Fruit fly (Drosophila melanogaster) whole organism, embryonic: ENCODE measurements around the gene CG14439.

Experiments
- Blimp-1 ChIP-seq: fragments of 200-800 bp; sonication (Bioruptor generic); optimal IDR thresholded peaks from 3 replicates; lab custom pipeline; 2018; ENCODE audit warnings: missing biosample characterization, missing genetic modification characterization, mild to moderate bottlenecking, moderate library complexity, missing genetic modification reagents
- CG10321 ChIP-seq: fragments of 200-800 bp; sonication (Bioruptor generic); IDR thresholded peaks from 2 replicates; pipeline ENCODE4 v1.3.6; 2022; ENCODE audit warnings: missing biosample characterization, missing genetic modification characterization
- CG11504 ChIP-seq: fragments of 200-800 bp; sonication (Bioruptor generic); optimal IDR thresholded peaks from 3 replicates; lab custom pipeline; 2019; ENCODE audit warnings: missing biosample characterization, mild to moderate bottlenecking, missing genetic modification characterization, moderate library complexity
- CG13296 ChIP-seq: fragments of 200-800 bp; sonication (Bioruptor generic); optimal IDR thresholded peaks from 3 replicates; lab custom pipeline; 2018; ENCODE audit warnings: missing biosample characterization, mild to moderate bottlenecking, missing genetic modification characterization
- CG13424 ChIP-seq: fragments of 200-800 bp; sonication (Bioruptor generic); optimal IDR thresholded peaks from 2 replicates; lab custom pipeline; 2019; ENCODE audit warnings: missing biosample characterization, mild to moderate bottlenecking, missing genetic modification characterization, moderate library complexity
- CG13624 ChIP-seq: fragments of 200-800 bp; sonication (Bioruptor generic); optimal IDR thresholded peaks from 2 replicates; lab custom pipeline; 2016; ENCODE audit warnings: missing biosample characterization, missing genetic modification characterization
- CG14965 ChIP-seq: fragments of 200-800 bp; sonication (Bioruptor generic); optimal IDR thresholded peaks from 2 replicates; lab custom pipeline; 2016; ENCODE audit warnings: missing biosample characterization, missing genetic modification characterization, borderline replicate concordance
- CG15514 ChIP-seq: fragments of 200-800 bp; sonication (Bioruptor generic); optimal IDR thresholded peaks from 3 replicates; lab custom pipeline; 2017; ENCODE audit warnings: missing biosample characterization, missing genetic modification characterization, mild to moderate bottlenecking, moderate library complexity, missing genetic modification reagents
- CG1603 ChIP-seq: fragments of 200-800 bp; sonication (Bioruptor generic); optimal IDR thresholded peaks from 2 replicates; lab custom pipeline; 2019; ENCODE audit warnings: missing biosample characterization, mild to moderate bottlenecking, missing genetic modification characterization, moderate library complexity
- CG17361 ChIP-seq: fragments of 200-800 bp; sonication (Bioruptor generic); IDR thresholded peaks from 3 replicates; pipeline ENCODE4 v1.3.6; 2022; ENCODE audit warnings: missing biosample characterization, missing genetic modification characterization
- CG2875 ChIP-seq: fragments of 200-800 bp; sonication (Bioruptor generic); optimal IDR thresholded peaks from 2 replicates; lab custom pipeline; 2017; ENCODE audit warnings: missing biosample characterization, mild to moderate bottlenecking, missing genetic modification characterization, missing genetic modification reagents
- CG31224 ChIP-seq: fragments of 200-800 bp; sonication (Bioruptor generic); IDR thresholded peaks from 2 replicates; pipeline ENCODE4 v1.3.6; 2022; ENCODE audit warnings: missing biosample characterization, missing genetic modification characterization
- CG3281 ChIP-seq: fragments of 200-800 bp; sonication (Bioruptor generic); optimal IDR thresholded peaks from 3 replicates; lab custom pipeline; 2017; ENCODE audit warnings: missing biosample characterization, mild to moderate bottlenecking, missing genetic modification characterization
- CG3838 ChIP-seq: fragments of 200-800 bp; sonication (Bioruptor generic); optimal IDR thresholded peaks from 3 replicates; lab custom pipeline; 2016; ENCODE audit warnings: missing biosample characterization, missing genetic modification characterization
- CG4707 ChIP-seq: fragments of 200-800 bp; sonication (Bioruptor generic); optimal IDR thresholded peaks from 2 replicates; lab custom pipeline; 2018; ENCODE audit warnings: missing biosample characterization, mild to moderate bottlenecking, missing genetic modification characterization, moderate library complexity
- CG7556 ChIP-seq: fragments of 200-800 bp; sonication (Bioruptor generic); optimal IDR thresholded peaks from 2 replicates; lab custom pipeline; 2017; ENCODE audit warnings: missing biosample characterization, mild to moderate bottlenecking, missing genetic modification characterization
- CG7786 ChIP-seq: fragments of 200-800 bp; sonication (Bioruptor generic); optimal IDR thresholded peaks from 2 replicates; lab custom pipeline; 2016; ENCODE audit warnings: missing biosample characterization, missing genetic modification characterization
- CG7928 ChIP-seq: fragments of 200-800 bp; sonication (Bioruptor generic); optimal IDR thresholded peaks from 2 replicates; lab custom pipeline; 2017; ENCODE audit warnings: missing biosample characterization, mild to moderate bottlenecking, missing genetic modification characterization
- CrebB ChIP-seq: fragments of 200-800 bp; sonication (Bioruptor generic); optimal IDR thresholded peaks from 3 replicates; lab custom pipeline; 2018; ENCODE audit warnings: missing biosample characterization, mild to moderate bottlenecking, missing genetic modification characterization
- Dip2 ChIP-seq: fragments of 200-800 bp; sonication (Bioruptor generic); IDR thresholded peaks from 2 replicates; pipeline ENCODE4 v1.3.6; 2022; ENCODE audit warnings: missing biosample characterization, missing genetic modification characterization
- Dll ChIP-seq: fragments of 200-800 bp; sonication (Bioruptor generic); IDR thresholded peaks from 4 replicates; pipeline ENCODE4 v1.3.6; 2022; ENCODE audit warnings: missing biosample characterization, missing genetic modification characterization; ENCODE audit not compliant: partially characterized antibody
- Elba2 ChIP-seq: fragments of 200-800 bp; sonication (Bioruptor generic); optimal IDR thresholded peaks from 3 replicates; lab custom pipeline; 2016; ENCODE audit warnings: missing biosample characterization, missing genetic modification characterization
- Hr51 ChIP-seq, 2 experiments: fragments of 200-800 bp; sonication (Bioruptor generic); optimal IDR thresholded peaks; 2 replicates in 1 of 2; 3 replicates in 1 of 2; lab custom pipeline; 2016 to 2018; ENCODE audit warnings: missing biosample characterization in 2 of 2, missing genetic modification characterization in 2 of 2, mild to moderate bottlenecking in 1 of 2, moderate library complexity in 1 of 2
- Kr ChIP-seq: fragments of 200-800 bp; sonication (Bioruptor generic); optimal IDR thresholded peaks from 2 replicates; lab custom pipeline; 2017; ENCODE audit warnings: missing biosample characterization, mild to moderate bottlenecking, missing genetic modification characterization
- MESR4 ChIP-seq: fragments of 200-800 bp; sonication (Bioruptor generic); optimal IDR thresholded peaks from 2 replicates; lab custom pipeline; 2018; ENCODE audit warnings: missing biosample characterization, mild to moderate bottlenecking, missing genetic modification characterization, moderate library complexity
- Med ChIP-seq: fragments of 200-800 bp; sonication (Bioruptor generic); peaks from one replicate; lab custom pipeline; 2016; ENCODE audit warnings: missing biosample characterization, missing genetic modification characterization, mild to moderate bottlenecking, inconsistent platforms, moderate library complexity
- Pdp1 ChIP-seq, 2 experiments: fragments of 200-800 bp; sonication (Bioruptor generic); optimal IDR thresholded peaks; 3 replicates each; lab custom pipeline; 2016; ENCODE audit warnings: missing biosample characterization in 2 of 2, missing genetic modification characterization in 2 of 2, mild to moderate bottlenecking in 1 of 2, moderate library complexity in 1 of 2
- Sry-δ ChIP-seq: fragments of 200-800 bp; sonication (Bioruptor generic); optimal IDR thresholded peaks from 2 replicates; lab custom pipeline; 2016; ENCODE audit warnings: missing biosample characterization, missing genetic modification characterization
- Stat92E ChIP-seq, 3 experiments: fragments of >200 bp in 2 of 3; fragments of 200-800 bp in 1 of 3; sonication (Bioruptor generic) in 1 of 3; optimal IDR thresholded peaks; 2 replicates each; lab custom pipeline; 2017 to 2019; ENCODE audit warnings: missing biosample characterization in 3 of 3, missing genetic modification characterization in 3 of 3, mild to moderate bottlenecking in 1 of 3, moderate library complexity in 1 of 3
- bbx ChIP-seq: fragments of 200-800 bp; sonication (Bioruptor generic); IDR thresholded peaks from 2 replicates; pipeline ENCODE4 v1.3.6; 2022; ENCODE audit warnings: missing biosample characterization, missing genetic modification characterization; ENCODE audit not compliant: partially characterized antibody
- cato ChIP-seq: fragments of 200-800 bp; sonication (Bioruptor generic); optimal IDR thresholded peaks from 2 replicates; lab custom pipeline; 2016; ENCODE audit warnings: missing biosample characterization, missing genetic modification characterization, borderline replicate concordance
- chinmo ChIP-seq: fragments of 200-800 bp; sonication (Bioruptor generic); IDR thresholded peaks from 4 replicates; pipeline ENCODE4 v1.3.6; 2022; ENCODE audit warnings: missing biosample characterization, missing genetic modification characterization; ENCODE audit not compliant: partially characterized antibody
- ems ChIP-seq: fragments of 200-800 bp; sonication (Bioruptor generic); optimal IDR thresholded peaks from 3 replicates; lab custom pipeline; 2016; ENCODE audit warnings: missing biosample characterization, missing genetic modification characterization
- eve ChIP-seq, 2 experiments: fragments of >200 bp; optimal IDR thresholded peaks; 2 replicates each; lab custom pipeline; 2017; ENCODE audit warnings: missing biosample characterization in 2 of 2, missing genetic modification characterization in 2 of 2
- fd96Cb ChIP-seq: fragments of 200-800 bp; sonication (Bioruptor generic); optimal IDR thresholded peaks from 2 replicates; lab custom pipeline; 2018; ENCODE audit warnings: missing biosample characterization, mild to moderate bottlenecking, missing genetic modification characterization, moderate library complexity
- kni ChIP-seq: fragments of 200-800 bp; sonication (Bioruptor generic); optimal IDR thresholded peaks from 3 replicates; lab custom pipeline; 2017; ENCODE audit warnings: mild to moderate bottlenecking, missing biosample characterization, missing genetic modification reagents, missing genetic modification characterization
- nerfin-1 ChIP-seq: fragments of 200-800 bp; sonication (Bioruptor generic); optimal IDR thresholded peaks from 3 replicates; lab custom pipeline; 2019; ENCODE audit warnings: missing biosample characterization, mild to moderate bottlenecking, missing genetic modification characterization, moderate library complexity
- nom ChIP-seq: fragments of 200-800 bp; sonication (Bioruptor generic); optimal IDR thresholded peaks from 2 replicates; lab custom pipeline; 2017; ENCODE audit warnings: missing biosample characterization, missing genetic modification characterization, mild to moderate bottlenecking, moderate library complexity, missing genetic modification reagents
- repo ChIP-seq: fragments of 200-800 bp; sonication (Bioruptor generic); optimal IDR thresholded peaks from 2 replicates; lab custom pipeline; 2016; ENCODE audit warnings: missing biosample characterization, missing genetic modification characterization
- ro ChIP-seq: fragments of 200-800 bp; sonication (Bioruptor generic); IDR thresholded peaks from 2 replicates; pipeline ENCODE4 v1.3.6; 2022; ENCODE audit warnings: missing biosample characterization, missing genetic modification characterization
- row ChIP-seq: fragments of 200-800 bp; sonication (Bioruptor generic); IDR thresholded peaks from 3 replicates; pipeline ENCODE4 v1.3.6; 2022; ENCODE audit warnings: missing biosample characterization, missing genetic modification characterization
- run ChIP-seq: fragments of 200-800 bp; sonication (Bioruptor generic); optimal IDR thresholded peaks from 3 replicates; lab custom pipeline; 2018; ENCODE audit warnings: missing biosample characterization, mild to moderate bottlenecking, missing genetic modification characterization
- sug ChIP-seq: fragments of 200-800 bp; optimal IDR thresholded peaks from 2 replicates; lab custom pipeline; 2019; ENCODE audit warnings: missing biosample characterization, mild to moderate bottlenecking, missing genetic modification characterization, moderate library complexity
- vfl ChIP-seq: fragments of 200-800 bp; sonication (Bioruptor generic); optimal IDR thresholded peaks from 2 replicates; lab custom pipeline; 2016; ENCODE audit warnings: missing biosample characterization, missing genetic modification characterization
- z ChIP-seq: fragments of 200-800 bp; sonication (Bioruptor generic); IDR thresholded peaks from 3 replicates; pipeline ENCODE4 v1.3.6; 2022; ENCODE audit warnings: missing biosample characterization, missing genetic modification characterization

CG14439 gene

dm6 chrX:6795987-6796691 is 48.8 kb downstream of the CG14439 start (continued):
- TF ChIP-seq run = no peak
- TF ChIP-seq Stat92E (GFP tag; optimal IDR thresholded peaks at IDR 0.05; lab: Kevin White, UChicago) = no peak
- TF ChIP-seq repo = no peak
- no peak for TF ChIP-seq Sry-δ
- no peak for TF ChIP-seq cato (GFP tag; lab: Kevin White, UChicago)
- peak; percentile 30 for TF ChIP-seq CG7556 (GFP tag; lab: Kevin White, UChicago)
- no peak for TF ChIP-seq CG2875 (GFP tag; lab: Kevin White, UChicago)
- TF ChIP-seq Dip2 (GFP tag; lab: Robert Waterston, UW) = no peak
- TF ChIP-seq CrebB (tag; lab: Kevin White, UChicago) = no peak
- peak; percentile 43 for TF ChIP-seq CG13624
- TF ChIP-seq eve (GFP tag; optimal IDR thresholded peaks at IDR 0.05; lab: Kevin White, UChicago) = peak in 1 of 2 experiments; percentile 56
- no peak for TF ChIP-seq CG4707 (GFP tag; lab: Kevin White, UChicago)
- no peak for TF ChIP-seq fd96Cb (tag; lab: Kevin White, UChicago)
- no peak for TF ChIP-seq z (GFP tag; lab: Robert Waterston, UW)
- no peak for TF ChIP-seq CG10321 (GFP tag; lab: Robert Waterston, UW)
- peak; percentile 37; the same call in 1 of the 3 replicates for TF ChIP-seq row
- TF ChIP-seq ems = no peak
- peak; percentile 62; the same call in 1 of the 3 replicates for TF ChIP-seq CG17361 (GFP tag; lab: Robert Waterston, UW)
- TF ChIP-seq Elba2 = no peak
- peak; percentile 46 for TF ChIP-seq CG11504 (tag; lab: Kevin White, UChicago)

- TF ChIP-seq nom (GFP tag; lab: Kevin White, UChicago) (no peak), CG3838 (GFP tag; lab: Kevin White, UChicago) (no peak), kni (GFP tag; lab: Kevin White, UChicago) (peak; percentile 68), CG15514 (GFP tag; lab: Kevin White, UChicago) (no peak), MESR4 (GFP tag; lab: Kevin White, UChicago) (no peak), bbx (GFP tag; lab: Robert Waterston, UW) (no peak), ro (GFP tag; lab: Robert Waterston, UW) (no peak), Blimp-1 (GFP tag; lab: Kevin White, UChicago) (peak; percentile 90), nerfin-1 (tag; lab: Kevin White, UChicago) (no peak), Kr (no peak), CG14965 (GFP tag; lab: Kevin White, UChicago) (no peak), Sry-δ (no peak)
- TF ChIP-seq, all 482 proteins: peak for 2
These were observed 49.6 kb downstream of the CG14439 start for dm6 chrX:6796972-6797371.

dm6 chrX:6799261-6800022 is 52.1 kb downstream of the CG14439 start:
- 0 out of 4 replicates have a peak, but pooled peaks have one; percentile 26 for TF ChIP-seq chinmo (GFP tag; lab: Robert Waterston, UW)
- no peak for TF ChIP-seq Dll
- TF ChIP-seq CG7786 (GFP tag; lab: Kevin White, UChicago) = no peak
- TF ChIP-seq CG1603 (tag; lab: Kevin White, UChicago) = no peak
- peak; percentile 10 for TF ChIP-seq CG3281 (GFP tag; lab: Kevin White, UChicago)
- TF ChIP-seq CG7928 (GFP tag; lab: Kevin White, UChicago) = no peak
- no peak for TF ChIP-seq CG31224 (GFP tag; lab: Robert Waterston, UW)
- peak; percentile 57 for TF ChIP-seq CG13296 (GFP tag; lab: Kevin White, UChicago)
- no peak for TF ChIP-seq vfl (GFP tag; lab: Kevin White, UChicago)
- peak in 1 of 2 experiments; percentile 10 for TF ChIP-seq Hr51 (GFP tag; optimal IDR thresholded peaks at IDR 0.05; lab: Kevin White, UChicago)
- peak; percentile 12 for TF ChIP-seq Med (GFP tag; lab: Kevin White, UChicago)
- TF ChIP-seq CG13424 = peak; percentile 10
- TF ChIP-seq sug = peak; percentile 0
- TF ChIP-seq Pdp1 (GFP tag; optimal IDR thresholded peaks at IDR 0.05; lab: Kevin White, UChicago) = no peak
